Worm (Caenorhabditis elegans) whole organism, dauer: Measurements from ENCODE around the gene F46B6.10.

Experiments used
- unc-62 ChIP-seq: sonication (generic microtip); optimal IDR thresholded peaks from 2 replicates; lab custom pipeline; 2017; ENCODE audit warnings: missing biosample characterization, missing genetic modification reagents, missing genetic modification characterization

The F46B6.10 gene

DNA sequence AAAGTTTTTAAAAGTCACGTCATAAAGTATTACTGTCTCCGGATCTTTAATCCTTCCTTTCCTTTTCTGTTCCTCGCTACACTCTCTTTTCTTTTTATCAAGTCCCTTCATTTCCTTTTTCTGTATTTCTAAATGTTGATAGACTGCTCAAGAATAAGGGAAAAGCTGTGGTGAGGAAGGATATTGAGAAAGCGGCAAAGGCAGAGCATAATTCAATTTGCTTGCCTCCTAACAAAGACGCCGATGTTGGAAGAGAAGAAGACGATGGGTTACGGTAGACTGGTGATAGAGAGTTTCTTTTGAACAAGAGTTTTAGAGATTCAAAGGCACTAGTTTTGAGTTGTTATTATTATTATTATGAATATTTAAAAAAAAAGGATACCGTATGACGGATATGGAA lies 36.2 kb downstream of the F46B6.10 start:
- TF ChIP-seq unc-62 (GFP tag; lab: Kevin White, UChicago): no peak

ce11 chrV:9764552-9764951 lies 37.3 kb downstream of the F46B6.10 start:
- TF ChIP-seq unc-62 (GFP tag; lab: Kevin White, UChicago): no peak

- no peak for TF ChIP-seq unc-62 (GFP tag; lab: Kevin White, UChicago)
Measured at ce11 chrV:9763759-9764158, 38.1 kb downstream of the F46B6.10 start.

DNA sequence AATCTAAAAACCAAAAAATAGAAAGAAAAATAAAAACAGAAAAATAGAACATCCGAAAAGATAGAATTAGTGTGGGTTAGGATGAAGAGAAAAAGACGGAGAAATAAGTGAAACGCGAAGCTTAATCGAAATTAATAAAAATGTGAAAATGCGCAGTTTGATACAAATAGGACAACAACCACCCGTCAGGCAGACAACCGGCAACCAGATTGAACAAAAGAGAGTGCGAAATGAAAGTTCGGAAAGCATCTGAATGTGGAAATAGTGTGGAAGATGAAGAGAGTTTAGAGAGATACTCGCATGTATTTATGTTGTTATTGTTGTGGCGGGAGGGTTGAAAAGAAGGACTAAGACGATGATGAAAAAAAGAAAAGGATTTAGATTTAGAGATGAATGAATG lies 43.4 kb downstream of the F46B6.10 start:
- TF ChIP-seq unc-62 (GFP tag; lab: Kevin White, UChicago): no peak

ce11 chrV:9757884-9758283 lies 44.0 kb downstream of the F46B6.10 start, which contains the start of gene F58E6.11:
F58E6.11 (minus strand) TSS chrV:9757984.
- TF ChIP-seq unc-62 (GFP tag; lab: Kevin White, UChicago): no peak

DNA sequence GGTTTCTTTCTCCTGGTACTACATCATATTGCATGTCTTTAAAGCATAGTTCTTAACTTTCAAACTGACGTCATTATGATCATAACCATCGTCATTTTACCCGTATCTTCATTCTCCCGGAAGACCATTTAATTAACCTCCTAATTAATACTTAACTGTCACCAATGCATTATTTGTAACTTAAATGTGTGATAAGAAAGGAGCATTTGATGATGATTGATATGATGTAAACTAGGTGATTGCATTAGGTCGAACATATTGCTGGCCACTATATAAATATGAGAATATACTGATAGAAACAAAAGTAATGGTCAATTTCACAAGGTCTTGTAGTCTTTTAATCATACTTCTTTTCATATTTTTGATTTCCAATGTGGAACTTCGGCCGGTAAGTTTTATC lies 45.6 kb downstream of the F46B6.10 start, which contains the start of gene hrg-3:
Gene hrg-3, plus strand, starts transcription at position 227 of the 400 bp plus-strand sequence.
- no peak for TF ChIP-seq unc-62 (GFP tag; lab: Kevin White, UChicago)

DNA sequence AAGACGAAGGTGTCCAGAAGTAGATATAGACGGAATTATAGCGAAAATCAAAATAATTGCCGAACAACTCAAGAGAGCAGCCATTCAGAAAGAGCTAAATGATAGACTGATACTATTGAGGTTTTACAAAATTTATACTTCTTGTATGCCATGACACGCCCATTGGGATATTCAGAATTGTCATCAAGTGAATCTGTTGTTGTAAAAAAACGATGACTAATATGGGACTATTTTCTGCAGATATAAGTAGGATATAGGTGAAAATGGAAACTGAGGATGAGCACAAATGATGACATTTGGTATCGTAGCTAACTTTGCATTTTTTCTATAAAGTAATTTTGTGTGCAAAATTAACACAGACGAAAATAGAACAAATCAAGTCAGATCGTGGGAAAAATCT lies 46.1 kb downstream of the F46B6.10 start, which contains the start of gene F58E6.8:
Gene F58E6.8, minus strand, starts transcription at position 101 of the 400 bp plus-strand sequence.
- TF ChIP-seq unc-62 (GFP tag; lab: Kevin White, UChicago): no peak

DNA sequence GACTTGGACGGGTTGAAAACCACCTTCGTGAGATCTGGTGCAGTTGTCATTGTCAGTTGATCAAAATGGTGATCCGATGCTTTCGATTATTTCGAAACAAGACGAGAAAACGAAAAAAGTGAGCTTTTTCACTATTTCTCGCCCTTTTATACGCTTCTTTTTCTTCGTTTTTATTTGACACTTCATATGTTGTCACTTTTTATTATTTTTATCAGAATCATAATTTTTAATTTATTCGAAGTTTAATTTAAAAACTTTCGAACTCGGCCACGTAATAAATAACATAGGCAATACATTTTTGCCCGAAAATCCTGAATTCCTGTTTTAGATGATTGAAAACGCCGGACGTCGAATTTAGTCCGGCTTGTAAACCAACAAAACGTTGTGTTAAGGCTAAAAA lies 47.4 kb downstream of the F46B6.10 start, which contains the start of gene F58E6.5:
Gene F58E6.5, minus strand, starts transcription at position 101 of the 400 bp plus-strand sequence.
- no peak for TF ChIP-seq unc-62 (GFP tag; lab: Kevin White, UChicago)

- TF ChIP-seq unc-62 (GFP tag; lab: Kevin White, UChicago): no peak
Measured at ce11 chrV:9753554-9753953, 48.3 kb downstream of the F46B6.10 start.

- no peak for TF ChIP-seq unc-62 (GFP tag; lab: Kevin White, UChicago)
Measured at ce11 chrV:9752918-9753317, 48.9 kb downstream of the F46B6.10 start, which contains the start of gene F58E6.6. F58E6.6 (minus strand) TSS chrV:9753018.
